Worm (Caenorhabditis elegans) whole organism, L4 larva: ENCODE measurements around the gene T05D4.5.

Experiments
- D1046.2 ChIP-seq: fragments of 200-800 bp; sonication (Bioruptor generic); IDR thresholded peaks from 2 replicates; pipeline ENCODE4 v1.3.6; 2022; ENCODE audit warnings: missing genetic modification characterization, missing compliant biosample characterization
- F26F4.8 ChIP-seq: fragments of 200-800 bp; sonication (Bioruptor generic); conservative IDR thresholded peaks from 2 replicates; pipeline ENCODE4 v1.3.6; 2022; ENCODE audit warnings: missing genetic modification characterization, missing compliant biosample characterization
- F44E2.7 ChIP-seq: fragments of 200-800 bp; sonication (Bioruptor generic); IDR thresholded peaks from 2 replicates; pipeline ENCODE4 v2.1.2; 2022; ENCODE audit warnings: missing genetic modification characterization, missing compliant biosample characterization
- R02D3.7 ChIP-seq: fragments of 150-350 bp; sonication (generic microtip); optimal IDR thresholded peaks from 3 replicates; lab custom pipeline; 2014; ENCODE audit warnings: missing biosample characterization, missing genetic modification characterization
- T20F7.1 ChIP-seq: fragments of 200-800 bp; sonication (Bioruptor generic); optimal IDR thresholded peaks from 2 replicates; lab custom pipeline; 2018; ENCODE audit warnings: mild to moderate bottlenecking, missing genetic modification characterization, missing compliant biosample characterization
- Y48G9A.11 ChIP-seq: fragments of 200-800 bp; sonication (Bioruptor generic); IDR thresholded peaks from 2 replicates; pipeline ENCODE4 v1.3.6; 2022; ENCODE audit warnings: missing genetic modification reagents, missing genetic modification characterization, missing compliant biosample characterization
- aha-1 ChIP-seq: fragments of 150-350 bp; peaks from one replicate; lab custom pipeline; 2014; ENCODE audit warnings: missing biosample characterization, missing genetic modification characterization
- aly-2 ChIP-seq: sonication (generic microtip); optimal IDR thresholded peaks from 2 replicates; lab custom pipeline; 2018; ENCODE audit warnings: missing biosample characterization, missing genetic modification characterization
- arid-1 ChIP-seq: fragments of 200-800 bp; sonication (Bioruptor generic); conservative IDR thresholded peaks from 2 replicates; pipeline ENCODE4 v1.3.6; 2022; ENCODE audit warnings: missing genetic modification reagents, missing genetic modification characterization, missing compliant biosample characterization
- ceh-20 ChIP-seq: fragments of 200-800 bp; sonication (Bioruptor generic); IDR thresholded peaks from 2 replicates; pipeline ENCODE4 v1.3.6; 2022; ENCODE audit warnings: missing genetic modification reagents, missing genetic modification characterization, missing compliant biosample characterization
- ceh-44 ChIP-seq: fragments of 200-800 bp; sonication (Bioruptor generic); IDR thresholded peaks from 2 replicates; pipeline ENCODE4 v1.3.6; 2022; ENCODE audit warnings: missing genetic modification reagents, missing genetic modification characterization, missing compliant biosample characterization
- cey-2 ChIP-seq: sonication (generic microtip); optimal IDR thresholded peaks from 3 replicates; lab custom pipeline; 2017; ENCODE audit warnings: missing genetic modification characterization, mild to moderate bottlenecking, missing compliant biosample characterization, antibody characterized with exemption, borderline replicate concordance; ENCODE audit not compliant: insufficient read depth
- daf-16 ChIP-seq, 3 experiments: sonication (generic microtip); optimal IDR thresholded peaks; 2 replicates each; lab custom pipeline; 2016 to 2017; ENCODE audit warnings: missing genetic modification characterization in 3 of 3, missing genetic modification reagents in 3 of 3, mild to moderate bottlenecking in 2 of 3, missing compliant biosample characterization in 2 of 3, missing biosample characterization in 1 of 3, moderate library complexity in 1 of 3
- dmd-6 ChIP-seq: fragments of 200-800 bp; sonication (Bioruptor generic); IDR thresholded peaks from 2 replicates; pipeline ENCODE4 v1.3.6; 2022; ENCODE audit warnings: missing genetic modification reagents, missing genetic modification characterization, missing compliant biosample characterization
- dmd-9 ChIP-seq: fragments of 200-800 bp; sonication (Bioruptor generic); IDR thresholded peaks from 2 replicates; pipeline ENCODE4 v1.3.6; 2022; ENCODE audit warnings: missing genetic modification reagents, missing genetic modification characterization, missing compliant biosample characterization
- duxl-1 ChIP-seq: sonication (generic microtip); optimal IDR thresholded peaks from 2 replicates; lab custom pipeline; 2016; ENCODE audit warnings: mild to moderate bottlenecking, missing genetic modification characterization, moderate library complexity, missing compliant biosample characterization; ENCODE audit not compliant: poor library complexity
- egl-27 ChIP-seq: sonication (generic microtip); optimal IDR thresholded peaks from 3 replicates; lab custom pipeline; 2017; ENCODE audit warnings: missing biosample characterization, missing genetic modification reagents, missing genetic modification characterization
- egl-43 ChIP-seq: fragments of 200-800 bp; sonication (Bioruptor generic); IDR thresholded peaks from 2 replicates; pipeline ENCODE4 v1.3.6; 2022; ENCODE audit warnings: missing genetic modification reagents, missing genetic modification characterization, missing compliant biosample characterization
- hlh-11 ChIP-seq: fragments of 200-800 bp; sonication (Bioruptor generic); optimal IDR thresholded peaks from 2 replicates; lab custom pipeline; 2018; ENCODE audit warnings: mild to moderate bottlenecking, missing genetic modification characterization, missing compliant biosample characterization
- hlh-30 ChIP-seq: sonication (generic microtip); optimal IDR thresholded peaks from 2 replicates; lab custom pipeline; 2017; ENCODE audit warnings: antibody characterized with exemption, mild to moderate bottlenecking, missing genetic modification characterization, missing compliant biosample characterization; ENCODE audit not compliant: insufficient read depth
- lin-1 ChIP-seq: fragments of 200-800 bp; sonication (Bioruptor generic); IDR thresholded peaks from 2 replicates; pipeline ENCODE4 v1.3.6; 2022; ENCODE audit warnings: missing genetic modification reagents, missing genetic modification characterization, missing compliant biosample characterization
- lin-13 ChIP-seq: fragments of 150-350 bp; optimal IDR thresholded peaks from 2 replicates; lab custom pipeline; 2014; ENCODE audit warnings: missing biosample characterization, missing genetic modification reagents, missing genetic modification characterization
- lin-29 ChIP-seq: fragments of 200-800 bp; sonication (Bioruptor generic); IDR thresholded peaks from 2 replicates; pipeline ENCODE4 v1.3.6; 2022; ENCODE audit warnings: missing genetic modification reagents, missing genetic modification characterization, missing compliant biosample characterization
- madf-5 ChIP-seq, 2 experiments: fragments of 200-800 bp; sonication (Bioruptor generic); IDR thresholded peaks; 2 replicates each; pipeline ENCODE4 v1.3.6; 2022; ENCODE audit warnings: missing compliant biosample characterization in 2 of 2, missing genetic modification characterization in 2 of 2
- madf-9 ChIP-seq: fragments of 200-800 bp; sonication (Bioruptor generic); conservative IDR thresholded peaks from 2 replicates; pipeline ENCODE4 v1.3.6; 2022; ENCODE audit warnings: missing genetic modification reagents, missing genetic modification characterization, missing compliant biosample characterization
- mep-1 ChIP-seq: fragments of 150-350 bp; sonication (generic microtip); optimal IDR thresholded peaks from 3 replicates; lab custom pipeline; 2014; ENCODE audit warnings: missing biosample characterization, missing genetic modification characterization
- mes-2 ChIP-seq: sonication (generic microtip); optimal IDR thresholded peaks from 2 replicates; lab custom pipeline; 2016; ENCODE audit warnings: missing genotype, mild to moderate bottlenecking, missing genetic modification characterization, missing compliant biosample characterization; ENCODE audit not compliant: poor library complexity, severe bottlenecking
- mxl-2 ChIP-seq: fragments of 200-800 bp; sonication (Bioruptor generic); conservative IDR thresholded peaks from 2 replicates; pipeline ENCODE4 v1.3.6; 2022; ENCODE audit warnings: missing genetic modification reagents, missing genetic modification characterization, missing compliant biosample characterization
- mxl-3 ChIP-seq: fragments of 200-800 bp; sonication (Bioruptor generic); optimal IDR thresholded peaks from 2 replicates; lab custom pipeline; 2018; ENCODE audit warnings: mild to moderate bottlenecking, missing genetic modification characterization, missing compliant biosample characterization
- nhr-11 ChIP-seq: fragments of 150-350 bp; optimal IDR thresholded peaks from 2 replicates; lab custom pipeline; 2014; ENCODE audit warnings: missing biosample characterization, missing genetic modification characterization
- nhr-111 ChIP-seq: fragments of 200-800 bp; sonication (Bioruptor generic); optimal IDR thresholded peaks from 2 replicates; lab custom pipeline; 2018; ENCODE audit warnings: mild to moderate bottlenecking, missing genetic modification characterization, missing compliant biosample characterization
- nhr-48 ChIP-seq: sonication (generic microtip); optimal IDR thresholded peaks from 2 replicates; lab custom pipeline; 2016; ENCODE audit warnings: mild to moderate bottlenecking, missing genetic modification characterization, missing compliant biosample characterization
- nhr-76 ChIP-seq: fragments of 150-350 bp; optimal IDR thresholded peaks from 2 replicates; lab custom pipeline; 2014; ENCODE audit warnings: missing biosample characterization, missing genetic modification characterization
- rbr-2 ChIP-seq: sonication (generic microtip); optimal IDR thresholded peaks from 2 replicates; lab custom pipeline; 2016; ENCODE audit warnings: missing genotype, missing genetic modification characterization, missing compliant biosample characterization
- sdz-12 ChIP-seq: fragments of 200-800 bp; sonication (Bioruptor generic); optimal IDR thresholded peaks from 2 replicates; lab custom pipeline; 2018; ENCODE audit warnings: mild to moderate bottlenecking, missing genetic modification characterization, missing compliant biosample characterization
- set-16 ChIP-seq: fragments of 200-800 bp; sonication (Bioruptor generic); IDR thresholded peaks from 2 replicates; pipeline ENCODE4 v1.3.6; 2022; ENCODE audit warnings: missing genetic modification reagents, missing genetic modification characterization, missing compliant biosample characterization
- snpc-1.2 ChIP-seq: fragments of 200-800 bp; sonication (Bioruptor generic); IDR thresholded peaks from 2 replicates; pipeline ENCODE4 v1.3.6; 2022; ENCODE audit warnings: missing genetic modification reagents, missing genetic modification characterization, missing compliant biosample characterization
- spr-3 ChIP-seq: fragments of 200-800 bp; sonication (Bioruptor generic); optimal IDR thresholded peaks from 2 replicates; lab custom pipeline; 2018; ENCODE audit warnings: mild to moderate bottlenecking, missing genetic modification characterization, missing compliant biosample characterization
- tra-1 ChIP-seq: fragments of 200-800 bp; sonication (Bioruptor generic); IDR thresholded peaks from 2 replicates; pipeline ENCODE4 v1.3.6; 2022; ENCODE audit warnings: missing genetic modification reagents, missing genetic modification characterization, missing compliant biosample characterization
- unc-62 ChIP-seq, 3 experiments: fragments of 150-350 bp in 1 of 3; sonication (generic microtip); optimal IDR thresholded peaks in 2 of 3; peaks in 1 of 3; 1 replicate in 1 of 3; 2 replicates in 2 of 3; lab custom pipeline; 2014 to 2017; ENCODE audit warnings: missing biosample characterization in 3 of 3, missing genetic modification characterization in 3 of 3, missing genetic modification reagents in 3 of 3, missing genotype in 1 of 3
- zfp-2 ChIP-seq: sonication (generic microtip); optimal IDR thresholded peaks from 2 replicates; lab custom pipeline; 2016; ENCODE audit warnings: mild to moderate bottlenecking, missing genetic modification characterization, missing compliant biosample characterization
- zip-11 ChIP-seq: fragments of 200-800 bp; sonication (Bioruptor generic); IDR thresholded peaks from 2 replicates; pipeline ENCODE4 v1.3.6; 2022; ENCODE audit warnings: missing genetic modification characterization, missing compliant biosample characterization
- ztf-7 ChIP-seq: fragments of 150-350 bp; optimal IDR thresholded peaks from 2 replicates; lab custom pipeline; 2014; ENCODE audit warnings: missing biosample characterization, missing genetic modification characterization

Gene T05D4.5

ce11 chrIII:13614751-13615150, 34.1 kb downstream of the T05D4.5 start:
- TF ChIP-seq sdz-12 (GFP tag; lab: Kevin White, UChicago) (peak; percentile 2), set-16 (GFP tag; lab: Robert Waterston, UW) (peak; percentile 73), aha-1 (peak; percentile 13), ztf-7 (tag; lab: Kevin White, UChicago) (no peak), madf-9 (no peak)

ce11 chrIII:13615530-13615929, 34.9 kb downstream of the T05D4.5 start:
- TF ChIP-seq dmd-9 (GFP tag; lab: Robert Waterston, UW) (0 out of 2 replicates have a peak, but pooled peaks have one; percentile 43), duxl-1 (no peak), egl-43 (GFP tag; lab: Robert Waterston, UW) (peak; percentile 70; the same call in 1 of the 2 replicates), zfp-2 (tag; lab: Kevin White, UChicago) (no peak), rbr-2 (tag; lab: Kevin White, UChicago) (no peak), aly-2 (no peak), mxl-2 (GFP tag; lab: Robert Waterston, UW) (peak; percentile 25; the same call in 1 of the 2 replicates), tra-1 (peak; percentile 39; the same call in 1 of the 2 replicates), cey-2 (tag; lab: Kevin White, UChicago) (no peak), lin-29 (GFP tag; lab: Robert Waterston, UW) (no peak), F44E2.7 (GFP tag; lab: Robert Waterston, UW) (0 out of 2 replicates have a peak, but pooled peaks have one; percentile 41), set-16 (GFP tag; lab: Robert Waterston, UW) (peak; percentile 95), F26F4.8 (no peak)

- TF ChIP-seq T20F7.1 (no peak), nhr-76 (no peak), Y48G9A.11 (GFP tag; lab: Robert Waterston, UW) (no peak), arid-1 (GFP tag; lab: Robert Waterston, UW) (0 out of 2 replicates have a peak, but pooled peaks have one; percentile 5), unc-62 (GFP tag; optimal IDR thresholded peaks at IDR 0.05 in 1 of 2; lab: Kevin White, UChicago) (peak in 1 of 2 experiments; percentile 78), unc-62 (tag; optimal IDR thresholded peaks at IDR 0.05; lab: Kevin White, UChicago) (no peak), dmd-6 (no peak), daf-16 (GFP tag; optimal IDR thresholded peaks at IDR 0.05; lab: Kevin White, UChicago) (peak in 1 of 2 experiments; percentile 17), daf-16 (tag; optimal IDR thresholded peaks at IDR 0.05; lab: Kevin White, UChicago) (no peak), aly-2 (no peak), dmd-9 (GFP tag; lab: Robert Waterston, UW) (no peak), ceh-44 (GFP tag; lab: Robert Waterston, UW) (no peak), spr-3 (GFP tag; lab: Kevin White, UChicago) (no peak), snpc-1.2 (GFP tag; lab: Robert Waterston, UW) (no peak), hlh-11 (tag; lab: Kevin White, UChicago) (peak; percentile 42), egl-27 (tag; lab: Kevin White, UChicago) (no peak), mep-1 (no peak), sdz-12 (GFP tag; lab: Kevin White, UChicago) (no peak)
Observed at ce11 chrIII:13616793-13617192, 36.2 kb downstream of the T05D4.5 start, which contains the start of gene T12D8.9. TSS of gene T12D8.9 (plus strand) at chrIII:13617104.

- TF ChIP-seq lin-13 (GFP tag; lab: Kevin White, UChicago) (no peak), D1046.2 (GFP tag; lab: Robert Waterston, UW) (no peak), unc-62 (GFP tag; optimal IDR thresholded peaks at IDR 0.05 in 1 of 2; lab: Kevin White, UChicago) (peak in 1 of 2 experiments; percentile 68), unc-62 (tag; optimal IDR thresholded peaks at IDR 0.05; lab: Kevin White, UChicago) (no peak), nhr-48 (tag; lab: Kevin White, UChicago) (no peak), sdz-12 (GFP tag; lab: Kevin White, UChicago) (no peak), madf-5 (GFP tag; IDR thresholded peaks at IDR 0.05; lab: Robert Waterston, UW) (0 out of 4 replicates have a peak, but pooled peaks of 1 of the 2 experiments have one; percentile 56), nhr-111 (GFP tag; lab: Kevin White, UChicago) (no peak), nhr-11 (tag; lab: Kevin White, UChicago) (no peak), lin-1 (GFP tag; lab: Robert Waterston, UW) (no peak), hlh-30 (tag; lab: Kevin White, UChicago) (no peak), ceh-20 (GFP tag; lab: Robert Waterston, UW) (no peak), mes-2 (tag; lab: Kevin White, UChicago) (no peak), dmd-6 (no peak), daf-16 (GFP tag; optimal IDR thresholded peaks at IDR 0.05; lab: Kevin White, UChicago) (peak in 1 of 2 experiments; percentile 4), daf-16 (tag; optimal IDR thresholded peaks at IDR 0.05; lab: Kevin White, UChicago) (no peak), madf-9 (no peak), zip-11 (GFP tag; lab: Robert Waterston, UW) (no peak), zfp-2 (tag; lab: Kevin White, UChicago) (no peak), mxl-3 (GFP tag; lab: Kevin White, UChicago) (no peak), R02D3.7 (no peak)
Observed at ce11 chrIII:13621012-13621411, 40.4 kb downstream of the T05D4.5 start.
